Fruit fly (Drosophila melanogaster) whole organism, embryonic: ENCODE data around the gene Nse4.

Experiments used
- BtbVII ChIP-seq: fragments of 200-800 bp; sonication (Bioruptor generic); optimal IDR thresholded peaks from 3 replicates; lab custom pipeline; 2017; ENCODE audit warnings: missing biosample characterization, mild to moderate bottlenecking, missing genetic modification characterization
- Bteb2 ChIP-seq: fragments of 200-800 bp; sonication (Bioruptor generic); optimal IDR thresholded peaks from 2 replicates; lab custom pipeline; 2016; ENCODE audit warnings: missing biosample characterization, missing genetic modification characterization
- CG10979 ChIP-seq: fragments of 200-800 bp; sonication (Bioruptor generic); optimal IDR thresholded peaks from 2 replicates; lab custom pipeline; 2018; ENCODE audit warnings: missing biosample characterization, mild to moderate bottlenecking, missing genetic modification characterization, moderate library complexity
- CG12659 ChIP-seq: fragments of 200-800 bp; sonication (Bioruptor generic); optimal IDR thresholded peaks from 3 replicates; lab custom pipeline; 2017; ENCODE audit warnings: mild to moderate bottlenecking, missing biosample characterization, missing genetic modification reagents, missing genetic modification characterization
- CG13775 ChIP-seq: fragments of 200-800 bp; sonication (Bioruptor generic); optimal IDR thresholded peaks from 3 replicates; lab custom pipeline; 2017; ENCODE audit warnings: missing biosample characterization, mild to moderate bottlenecking, missing genetic modification characterization
- CG15269 ChIP-seq: fragments of 200-800 bp; sonication (Bioruptor generic); optimal IDR thresholded peaks from 2 replicates; lab custom pipeline; 2018; ENCODE audit warnings: missing biosample characterization, mild to moderate bottlenecking, missing genetic modification characterization, moderate library complexity
- CG15696 ChIP-seq: fragments of 200-800 bp; sonication (Bioruptor generic); optimal IDR thresholded peaks from 2 replicates; lab custom pipeline; 2019; ENCODE audit warnings: missing biosample characterization, mild to moderate bottlenecking, missing genetic modification characterization, moderate library complexity
- CG16863 ChIP-seq: fragments of 200-800 bp; sonication (Bioruptor generic); optimal IDR thresholded peaks from 3 replicates; lab custom pipeline; 2016; ENCODE audit warnings: missing biosample characterization, missing genetic modification characterization
- CG1832 ChIP-seq: fragments of 200-800 bp; sonication (Bioruptor generic); optimal IDR thresholded peaks from 2 replicates; lab custom pipeline; 2017; ENCODE audit warnings: missing biosample characterization, mild to moderate bottlenecking, missing genetic modification characterization, inconsistent platforms
- CG30020 ChIP-seq: fragments of 200-800 bp; optimal IDR thresholded peaks from 2 replicates; lab custom pipeline; 2019; ENCODE audit warnings: missing biosample characterization, mild to moderate bottlenecking, missing genetic modification characterization, moderate library complexity
- CG30431 ChIP-seq: fragments of 200-800 bp; sonication (Bioruptor generic); optimal IDR thresholded peaks from 2 replicates; lab custom pipeline; 2017; ENCODE audit warnings: missing biosample characterization, missing genetic modification characterization
- CG34224 ChIP-seq: fragments of 200-800 bp; sonication (Bioruptor generic); IDR thresholded peaks from 3 replicates; pipeline ENCODE4 v1.3.6; 2022; ENCODE audit warnings: missing biosample characterization, missing genetic modification characterization; ENCODE audit not compliant: partially characterized antibody
- CG34422 ChIP-seq: fragments of 200-800 bp; sonication (Bioruptor generic); IDR thresholded peaks from 3 replicates; pipeline ENCODE4 v1.3.6; 2022; ENCODE audit warnings: missing biosample characterization, missing genetic modification characterization
- CG3847 ChIP-seq: fragments of 200-800 bp; sonication (Bioruptor generic); IDR thresholded peaks from 2 replicates; pipeline ENCODE4 v1.3.6; 2022; ENCODE audit warnings: missing biosample characterization, missing genetic modification characterization
- CG43689 ChIP-seq: fragments of 200-800 bp; sonication (Bioruptor generic); IDR thresholded peaks from 2 replicates; pipeline ENCODE4 v1.3.6; 2022; ENCODE audit warnings: missing biosample characterization, missing genetic modification characterization
- CG7372 ChIP-seq: fragments of 200-800 bp; sonication (Bioruptor generic); IDR thresholded peaks from 2 replicates; pipeline ENCODE4 v1.3.6; 2022; ENCODE audit warnings: missing biosample characterization, missing genetic modification characterization
- CG7928 ChIP-seq: fragments of 200-800 bp; sonication (Bioruptor generic); optimal IDR thresholded peaks from 2 replicates; lab custom pipeline; 2017; ENCODE audit warnings: missing biosample characterization, mild to moderate bottlenecking, missing genetic modification characterization
- CHES-1-like ChIP-seq: fragments of 200-800 bp; sonication (Bioruptor generic); optimal IDR thresholded peaks from 2 replicates; lab custom pipeline; 2016; ENCODE audit warnings: missing biosample characterization, missing genetic modification characterization
- Camta ChIP-seq: fragments of 200-800 bp; sonication (Bioruptor generic); optimal IDR thresholded peaks from 2 replicates; lab custom pipeline; 2016; ENCODE audit warnings: missing biosample characterization, missing genetic modification characterization
- Chrac-16 ChIP-seq: fragments of 200-800 bp; sonication (Bioruptor generic); optimal IDR thresholded peaks from 3 replicates; lab custom pipeline; 2016; ENCODE audit warnings: missing biosample characterization, missing genetic modification characterization
- CrebB ChIP-seq: fragments of 200-800 bp; sonication (Bioruptor generic); optimal IDR thresholded peaks from 3 replicates; lab custom pipeline; 2018; ENCODE audit warnings: missing biosample characterization, mild to moderate bottlenecking, missing genetic modification characterization
- D19A ChIP-seq: fragments of 200-800 bp; optimal IDR thresholded peaks from 3 replicates; lab custom pipeline; 2019; ENCODE audit warnings: missing biosample characterization, mild to moderate bottlenecking, missing genetic modification characterization, moderate library complexity
- Deaf1 ChIP-seq: fragments of 200-800 bp; optimal IDR thresholded peaks from 3 replicates; lab custom pipeline; 2019; ENCODE audit warnings: missing biosample characterization, mild to moderate bottlenecking, missing genetic modification characterization, moderate library complexity
- Dll ChIP-seq: fragments of 200-800 bp; sonication (Bioruptor generic); IDR thresholded peaks from 4 replicates; pipeline ENCODE4 v1.3.6; 2022; ENCODE audit warnings: missing biosample characterization, missing genetic modification characterization; ENCODE audit not compliant: partially characterized antibody
- Dref ChIP-seq: fragments of 200-800 bp; sonication (Bioruptor generic); IDR thresholded peaks from 2 replicates; pipeline ENCODE4 v1.3.6; 2022; ENCODE audit warnings: missing biosample characterization, missing genetic modification characterization
- ERR ChIP-seq: fragments of 200-800 bp; sonication (Bioruptor generic); optimal IDR thresholded peaks from 2 replicates; lab custom pipeline; 2016; ENCODE audit warnings: missing biosample characterization, missing genetic modification characterization
- Elba2 ChIP-seq: fragments of 200-800 bp; sonication (Bioruptor generic); optimal IDR thresholded peaks from 3 replicates; lab custom pipeline; 2016; ENCODE audit warnings: missing biosample characterization, missing genetic modification characterization
- Ets97D ChIP-seq: fragments of 200-800 bp; sonication (Bioruptor generic); optimal IDR thresholded peaks from 3 replicates; lab custom pipeline; 2016; ENCODE audit warnings: missing biosample characterization, missing genetic modification characterization
- Gug ChIP-seq: fragments of 200-800 bp; sonication (Bioruptor generic); IDR thresholded peaks from 4 replicates; pipeline ENCODE4 v1.3.6; 2022; ENCODE audit warnings: missing biosample characterization, missing genetic modification characterization
- HLH4C ChIP-seq: fragments of 200-800 bp; sonication (Bioruptor generic); IDR thresholded peaks from 3 replicates; pipeline ENCODE4 v1.3.6; 2022; ENCODE audit warnings: missing biosample characterization, missing genetic modification characterization; ENCODE audit not compliant: partially characterized antibody
- HLH54F ChIP-seq: fragments of 200-800 bp; sonication (Bioruptor generic); optimal IDR thresholded peaks from 3 replicates; lab custom pipeline; 2016; ENCODE audit warnings: missing biosample characterization, missing genetic modification characterization
- HmgD ChIP-seq: fragments of 200-800 bp; sonication (Bioruptor generic); optimal IDR thresholded peaks from 3 replicates; lab custom pipeline; 2016; ENCODE audit warnings: missing biosample characterization, missing genetic modification characterization
- HmgZ ChIP-seq: fragments of 200-800 bp; sonication (Bioruptor generic); optimal IDR thresholded peaks from 2 replicates; lab custom pipeline; 2018; ENCODE audit warnings: missing biosample characterization, mild to moderate bottlenecking, missing genetic modification characterization
- Med ChIP-seq: fragments of 200-800 bp; sonication (Bioruptor generic); peaks from one replicate; lab custom pipeline; 2016; ENCODE audit warnings: missing biosample characterization, missing genetic modification characterization, mild to moderate bottlenecking, inconsistent platforms, moderate library complexity
- Rx ChIP-seq: fragments of 200-800 bp; sonication (Bioruptor generic); IDR thresholded peaks from 2 replicates; pipeline ENCODE4 v1.3.6; 2022; ENCODE audit warnings: missing biosample characterization, missing genetic modification characterization
- Scr ChIP-seq: fragments of 200-800 bp; sonication (Bioruptor generic); IDR thresholded peaks from 2 replicates; pipeline ENCODE4 v1.3.6; 2022; ENCODE audit warnings: missing biosample characterization, missing genetic modification characterization; ENCODE audit not compliant: partially characterized antibody
- Sry-δ ChIP-seq: fragments of 200-800 bp; sonication (Bioruptor generic); optimal IDR thresholded peaks from 2 replicates; lab custom pipeline; 2016; ENCODE audit warnings: missing biosample characterization, missing genetic modification characterization
- al ChIP-seq: fragments of 200-800 bp; sonication (Bioruptor generic); IDR thresholded peaks from 2 replicates; pipeline ENCODE4 v1.3.6; 2022; ENCODE audit warnings: missing biosample characterization, missing genetic modification characterization
- bbx ChIP-seq: fragments of 200-800 bp; sonication (Bioruptor generic); IDR thresholded peaks from 2 replicates; pipeline ENCODE4 v1.3.6; 2022; ENCODE audit warnings: missing biosample characterization, missing genetic modification characterization; ENCODE audit not compliant: partially characterized antibody
- ewg ChIP-seq: fragments of 200-800 bp; sonication (Bioruptor generic); optimal IDR thresholded peaks from 3 replicates; lab custom pipeline; 2017; ENCODE audit warnings: mild to moderate bottlenecking, missing biosample characterization, missing genetic modification reagents, missing genetic modification characterization
- fu2 ChIP-seq: fragments of 200-800 bp; sonication (Bioruptor generic); optimal IDR thresholded peaks from 2 replicates; lab custom pipeline; 2016; ENCODE audit warnings: missing biosample characterization, missing genetic modification characterization
- her ChIP-seq: fragments of 200-800 bp; sonication (Bioruptor generic); optimal IDR thresholded peaks from 2 replicates; lab custom pipeline; 2016; ENCODE audit warnings: missing biosample characterization, missing genetic modification characterization
- ken ChIP-seq: fragments of 200-800 bp; sonication (Bioruptor generic); IDR thresholded peaks from 3 replicates; pipeline ENCODE4 v1.3.6; 2022; ENCODE audit warnings: missing biosample characterization, missing genetic modification characterization
- lilli ChIP-seq: fragments of 200-800 bp; sonication (Bioruptor generic); optimal IDR thresholded peaks from 3 replicates; lab custom pipeline; 2016; ENCODE audit warnings: missing biosample characterization, missing genetic modification characterization
- nerfin-1 ChIP-seq: fragments of 200-800 bp; sonication (Bioruptor generic); optimal IDR thresholded peaks from 3 replicates; lab custom pipeline; 2019; ENCODE audit warnings: missing biosample characterization, mild to moderate bottlenecking, missing genetic modification characterization, moderate library complexity
- onecut ChIP-seq: fragments of 200-800 bp; sonication (Bioruptor generic); IDR thresholded peaks from 2 replicates; pipeline ENCODE4 v1.3.6; 2022; ENCODE audit warnings: missing biosample characterization, missing genetic modification characterization
- ranshi ChIP-seq: fragments of 200-800 bp; sonication (Bioruptor generic); IDR thresholded peaks from 2 replicates; pipeline ENCODE4 v1.3.6; 2022; ENCODE audit warnings: missing biosample characterization, missing genetic modification characterization
- repo ChIP-seq: fragments of 200-800 bp; sonication (Bioruptor generic); optimal IDR thresholded peaks from 2 replicates; lab custom pipeline; 2016; ENCODE audit warnings: missing biosample characterization, missing genetic modification characterization
- sna ChIP-seq: fragments of 200-800 bp; sonication (Bioruptor generic); IDR thresholded peaks from 2 replicates; pipeline ENCODE4 v1.3.6; 2022; ENCODE audit warnings: missing biosample characterization, missing genetic modification characterization; ENCODE audit not compliant: partially characterized antibody
- tll ChIP-seq, 2 experiments: fragments of 200-800 bp in 1 of 2; fragments of >200 bp in 1 of 2; sonication (Bioruptor generic) in 1 of 2; optimal IDR thresholded peaks; 2 replicates each; lab custom pipeline; 2017 to 2019; ENCODE audit warnings: missing biosample characterization in 2 of 2, missing genetic modification characterization in 2 of 2, mild to moderate bottlenecking in 1 of 2, moderate library complexity in 1 of 2
- tna ChIP-seq: fragments of 200-800 bp; sonication (Bioruptor generic); IDR thresholded peaks from 2 replicates; pipeline ENCODE4 v1.3.6; 2022; ENCODE audit warnings: missing biosample characterization, missing genetic modification characterization; ENCODE audit not compliant: partially characterized antibody

The Nse4 gene

dm6 chr2L:10437317-10437716 lies 1.9 kb upstream of the Nse4 start, which contains the start of gene STUB1 (continued):
- TF ChIP-seq fu2, result peak; percentile 27
- TF ChIP-seq CG43689 (GFP tag; lab: Robert Waterston, UW), result no peak
- TF ChIP-seq CHES-1-like (GFP tag; lab: Kevin White, UChicago), result peak; percentile 43
- no peak for TF ChIP-seq CG16863 (GFP tag; lab: Kevin White, UChicago)
- peak; percentile 99 for TF ChIP-seq bbx (GFP tag; lab: Robert Waterston, UW)
- no peak for TF ChIP-seq CG7928 (GFP tag; lab: Kevin White, UChicago)
- TF ChIP-seq ERR (GFP tag; lab: Kevin White, UChicago), result peak; percentile 19
- peak; percentile 2 for TF ChIP-seq Bteb2
- no peak for TF ChIP-seq CG10979
- no peak for TF ChIP-seq BtbVII (GFP tag; lab: Kevin White, UChicago)
- TF ChIP-seq Med (GFP tag; lab: Kevin White, UChicago), result peak; percentile 80
- TF ChIP-seq HmgD (GFP tag; lab: Kevin White, UChicago), result peak; percentile 29
- no peak for TF ChIP-seq CG15696 (tag; lab: Kevin White, UChicago)
- TF ChIP-seq CG30431 (GFP tag; lab: Kevin White, UChicago), result no peak
- peak; percentile 2 for TF ChIP-seq ewg
- TF ChIP-seq CG34422 (GFP tag; lab: Robert Waterston, UW), result no peak
- no peak for TF ChIP-seq CG1832 (GFP tag; lab: Kevin White, UChicago)
- no peak for TF ChIP-seq al
- peak; percentile 57; the same call in 1 of the 4 replicates for TF ChIP-seq Gug (GFP tag; lab: Robert Waterston, UW)
- peak; percentile 13 for TF ChIP-seq HLH54F (GFP tag; lab: Kevin White, UChicago)
- no peak for TF ChIP-seq nerfin-1 (tag; lab: Kevin White, UChicago)
- TF ChIP-seq CrebB (tag; lab: Kevin White, UChicago), result no peak
- no peak for TF ChIP-seq Deaf1 (tag; lab: Kevin White, UChicago)
- TF ChIP-seq CG13775 (GFP tag; lab: Kevin White, UChicago), result no peak
- no peak for TF ChIP-seq Elba2 (GFP tag; lab: Kevin White, UChicago)
- TF ChIP-seq Dref (GFP tag; lab: Robert Waterston, UW), result peak; percentile 94
- TF ChIP-seq her (GFP tag; lab: Kevin White, UChicago), result peak; percentile 36
- peak; percentile 96 for TF ChIP-seq sna (GFP tag; lab: Robert Waterston, UW)
- TF ChIP-seq HmgZ (tag; lab: Kevin White, UChicago), result peak; percentile 77
- TF ChIP-seq repo (GFP tag; lab: Kevin White, UChicago), result peak; percentile 8
- TF ChIP-seq CG15269 (tag; lab: Kevin White, UChicago), result no peak
- peak; percentile 89 for TF ChIP-seq Sry-δ
- peak; percentile 100 for TF ChIP-seq HLH4C (GFP tag; lab: Robert Waterston, UW)
- TF ChIP-seq D19A (tag; lab: Kevin White, UChicago), result no peak
- TF ChIP-seq ken (GFP tag; lab: Robert Waterston, UW), result no peak
- TF ChIP-seq Ets97D, result peak; percentile 42
- peak; percentile 98 for TF ChIP-seq CG34224 (GFP tag; lab: Robert Waterston, UW)
- peak; percentile 57 for TF ChIP-seq CG3847 (GFP tag; lab: Robert Waterston, UW)
- no peak for TF ChIP-seq Rx
- peak; percentile 96 for TF ChIP-seq Scr
- peak; percentile 97 for TF ChIP-seq tna (GFP tag; lab: Robert Waterston, UW)
- TF ChIP-seq Dll (GFP tag; lab: Robert Waterston, UW), result peak; percentile 95
- no peak for TF ChIP-seq CG7372 (GFP tag; lab: Robert Waterston, UW)
- TF ChIP-seq ranshi (GFP tag; lab: Robert Waterston, UW), result no peak
- peak; percentile 66 for TF ChIP-seq CG12659 (GFP tag; lab: Kevin White, UChicago)
- peak; percentile 22 for TF ChIP-seq Chrac-16
- TF ChIP-seq CG30020 (tag; lab: Kevin White, UChicago), result peak; percentile 62
- peak; percentile 51 for TF ChIP-seq onecut (GFP tag; lab: Robert Waterston, UW)
- TF ChIP-seq tll (GFP tag; optimal IDR thresholded peaks at IDR 0.05; lab: Kevin White, UChicago), result no peak
- peak; percentile 31 for TF ChIP-seq lilli
- no peak for TF ChIP-seq Camta (GFP tag; lab: Kevin White, UChicago)
